Worm (Caenorhabditis elegans) whole organism, young adult: ENCODE data around the gene dsl-5.
A peak's percentile ranks its signal among the peaks of the same experiment; 100 is the strongest.

Experiments used
- B0261.1 ChIP-seq: sonication (generic microtip); optimal IDR thresholded peaks from 2 replicates; lab custom pipeline; 2016; ENCODE audit warnings: mild to moderate bottlenecking, missing genetic modification characterization, moderate library complexity, missing compliant biosample characterization
- B0336.3 ChIP-seq: fragments of 200-800 bp; sonication (Bioruptor generic); IDR thresholded peaks from 2 replicates; pipeline ENCODE4 v1.3.6; 2022; ENCODE audit warnings: missing genetic modification characterization, missing compliant biosample characterization
- F23B12.7 ChIP-seq: sonication (generic microtip); optimal IDR thresholded peaks from 2 replicates; lab custom pipeline; 2017; ENCODE audit warnings: missing genetic modification characterization, mild to moderate bottlenecking, missing compliant biosample characterization, antibody characterized with exemption, moderate library complexity; ENCODE audit not compliant: insufficient read depth
- F33H1.4 ChIP-seq: fragments of 200-800 bp; sonication (Bioruptor generic); IDR thresholded peaks from 2 replicates; pipeline ENCODE4 v1.3.6; 2022; ENCODE audit warnings: missing genetic modification reagents, missing genetic modification characterization, missing compliant biosample characterization
- F52B5.7 ChIP-seq: sonication (generic microtip); optimal IDR thresholded peaks from 2 replicates; lab custom pipeline; 2016; ENCODE audit warnings: mild to moderate bottlenecking, missing genetic modification characterization, missing compliant biosample characterization
- F57C9.4 ChIP-seq: sonication (generic microtip); optimal IDR thresholded peaks from 2 replicates; lab custom pipeline; 2017; ENCODE audit warnings: mild to moderate bottlenecking, missing genetic modification characterization, missing compliant biosample characterization
- K11D2.4 ChIP-seq: fragments of 200-800 bp; sonication (Bioruptor generic); IDR thresholded peaks from 2 replicates; pipeline ENCODE4 v1.3.6; 2022; ENCODE audit warnings: missing genetic modification reagents, missing genetic modification characterization, missing compliant biosample characterization
- T26A5.8 ChIP-seq: sonication (generic microtip); optimal IDR thresholded peaks from 2 replicates; lab custom pipeline; 2016; ENCODE audit warnings: missing genetic modification characterization, missing compliant biosample characterization
- Y53F4B.3 ChIP-seq: fragments of 200-800 bp; sonication (Bioruptor generic); IDR thresholded peaks from 2 replicates; pipeline ENCODE4 v1.3.6; 2022; ENCODE audit warnings: missing genetic modification reagents, missing genetic modification characterization, missing compliant biosample characterization
- Y79H2A.3 ChIP-seq: fragments of 200-800 bp; sonication (Bioruptor generic); conservative IDR thresholded peaks from 2 replicates; pipeline ENCODE4 v1.3.6; 2022; ENCODE audit warnings: missing genetic modification reagents, missing genetic modification characterization, missing compliant biosample characterization
- Y95B8A.8 ChIP-seq: fragments of 200-800 bp; sonication (Bioruptor generic); IDR thresholded peaks from 2 replicates; pipeline ENCODE4 v1.3.6; 2022; ENCODE audit warnings: missing genetic modification reagents, missing genetic modification characterization, missing compliant biosample characterization
- aptf-3 ChIP-seq: fragments of 200-800 bp; sonication (Bioruptor generic); IDR thresholded peaks from 2 replicates; pipeline ENCODE4 v1.3.6; 2022; ENCODE audit warnings: missing genetic modification characterization, missing compliant biosample characterization
- athp-1 ChIP-seq: sonication (generic microtip); optimal IDR thresholded peaks from 2 replicates; lab custom pipeline; 2017; ENCODE audit warnings: mild to moderate bottlenecking, missing genetic modification characterization, missing compliant biosample characterization
- attf-3 ChIP-seq: fragments of 200-800 bp; sonication (Bioruptor generic); conservative IDR thresholded peaks from 2 replicates; pipeline ENCODE4 v1.3.6; 2022; ENCODE audit warnings: missing genetic modification reagents, missing genetic modification characterization, missing compliant biosample characterization
- attf-6 ChIP-seq: fragments of 200-800 bp; sonication (Bioruptor generic); IDR thresholded peaks from 2 replicates; pipeline ENCODE4 v1.3.6; 2022; ENCODE audit warnings: missing genetic modification reagents, missing genetic modification characterization, missing compliant biosample characterization
- bed-1 ChIP-seq: fragments of 200-800 bp; sonication (Bioruptor generic); IDR thresholded peaks from 2 replicates; pipeline ENCODE4 v1.3.6; 2022; ENCODE audit warnings: missing genetic modification reagents, missing genetic modification characterization, missing compliant biosample characterization
- bed-2 ChIP-seq: fragments of 200-800 bp; sonication (Bioruptor generic); IDR thresholded peaks from 2 replicates; pipeline ENCODE4 v1.3.6; 2022; ENCODE audit warnings: missing genetic modification reagents, missing genetic modification characterization, missing compliant biosample characterization
- cebp-1 ChIP-seq, 2 experiments: fragments of 200-800 bp in 1 of 2; sonication (Bioruptor generic) in 1 of 2; sonication (generic microtip) in 1 of 2; IDR thresholded peaks in 1 of 2; optimal IDR thresholded peaks in 1 of 2; 2 replicates each; pipeline versions ENCODE4 v1.3.6 to Lab custom; 2017 to 2022; ENCODE audit warnings: missing compliant biosample characterization in 2 of 2, missing genetic modification characterization in 2 of 2, mild to moderate bottlenecking in 1 of 2, missing genetic modification reagents in 1 of 2, moderate library complexity in 1 of 2
- ceh-100 ChIP-seq: fragments of 200-800 bp; sonication (Bioruptor generic); IDR thresholded peaks from 2 replicates; pipeline ENCODE4 v1.3.6; 2022; ENCODE audit warnings: missing genetic modification reagents, missing genetic modification characterization, missing compliant biosample characterization
- ceh-27 ChIP-seq: fragments of 200-800 bp; sonication (Bioruptor generic); optimal IDR thresholded peaks from 2 replicates; lab custom pipeline; 2018; ENCODE audit warnings: mild to moderate bottlenecking, missing genetic modification characterization, moderate library complexity, missing compliant biosample characterization
- chd-7 ChIP-seq: sonication (generic microtip); optimal IDR thresholded peaks from 2 replicates; lab custom pipeline; 2016; ENCODE audit warnings: mild to moderate bottlenecking, missing genetic modification characterization, moderate library complexity, missing compliant biosample characterization
- egl-18 ChIP-seq: fragments of 200-800 bp; sonication (Bioruptor generic); IDR thresholded peaks from 2 replicates; pipeline ENCODE4 v1.3.6; 2022; ENCODE audit warnings: missing genetic modification reagents, missing genetic modification characterization, missing compliant biosample characterization
- egl-44 ChIP-seq: fragments of 200-800 bp; sonication (Bioruptor generic); IDR thresholded peaks from 2 replicates; pipeline ENCODE4 v1.3.6; 2022; ENCODE audit warnings: missing genetic modification reagents, missing genetic modification characterization, missing compliant biosample characterization
- fkh-3 ChIP-seq: sonication (generic microtip); optimal IDR thresholded peaks from 2 replicates; lab custom pipeline; 2016; ENCODE audit warnings: mild to moderate bottlenecking, missing genetic modification characterization, missing compliant biosample characterization
- him-1 ChIP-seq: sonication (generic microtip); optimal IDR thresholded peaks from 2 replicates; lab custom pipeline; 2016; ENCODE audit warnings: missing genotype, missing genetic modification reagents, missing genetic modification characterization, missing compliant biosample characterization
- hlh-26 ChIP-seq: fragments of 200-800 bp; sonication (Bioruptor generic); conservative IDR thresholded peaks from 2 replicates; pipeline ENCODE4 v1.3.6; 2022; ENCODE audit warnings: missing genetic modification reagents, missing genetic modification characterization, missing compliant biosample characterization
- hmg-20 ChIP-seq: fragments of 200-800 bp; sonication (Bioruptor generic); IDR thresholded peaks from 2 replicates; pipeline ENCODE4 v1.3.6; 2022; ENCODE audit warnings: missing genetic modification reagents, missing genetic modification characterization, missing compliant biosample characterization
- hsf-1 ChIP-seq: fragments of 200-800 bp; sonication (Bioruptor generic); IDR thresholded peaks from 2 replicates; pipeline ENCODE4 v1.3.6; 2022; ENCODE audit warnings: missing genetic modification reagents, missing genetic modification characterization, missing compliant biosample characterization
- lin-40 ChIP-seq: sonication (generic microtip); optimal IDR thresholded peaks from 2 replicates; lab custom pipeline; 2016; ENCODE audit warnings: missing genetic modification characterization, mild to moderate bottlenecking, missing compliant biosample characterization, missing genotype, missing genetic modification reagents
- lin-54 ChIP-seq: fragments of 200-800 bp; sonication (Bioruptor generic); optimal IDR thresholded peaks from 2 replicates; lab custom pipeline; 2018; ENCODE audit warnings: mild to moderate bottlenecking, missing genetic modification characterization, missing compliant biosample characterization
- lsl-1 ChIP-seq: fragments of 200-800 bp; sonication (Bioruptor generic); optimal IDR thresholded peaks from 2 replicates; lab custom pipeline; 2018; ENCODE audit warnings: mild to moderate bottlenecking, missing genetic modification characterization, moderate library complexity, missing compliant biosample characterization
- lsy-27 ChIP-seq: sonication (generic microtip); optimal IDR thresholded peaks from 2 replicates; lab custom pipeline; 2017; ENCODE audit warnings: missing genetic modification characterization, mild to moderate bottlenecking, missing compliant biosample characterization, antibody characterized with exemption, missing genotype, borderline replicate concordance; ENCODE audit not compliant: insufficient read depth
- madf-3 ChIP-seq: fragments of 200-800 bp; sonication (Bioruptor generic); IDR thresholded peaks from 2 replicates; pipeline ENCODE4 v1.3.6; 2022; ENCODE audit warnings: missing genetic modification reagents, missing genetic modification characterization, missing compliant biosample characterization
- mes-4 ChIP-seq: sonication (generic microtip); optimal IDR thresholded peaks from 2 replicates; lab custom pipeline; 2016; ENCODE audit warnings: missing genotype, missing genetic modification characterization, missing compliant biosample characterization
- nfya-1 ChIP-seq: sonication (generic microtip); optimal IDR thresholded peaks from 2 replicates; lab custom pipeline; 2017; ENCODE audit warnings: antibody characterized with exemption, missing compliant biosample characterization, missing genetic modification characterization, borderline replicate concordance; ENCODE audit not compliant: insufficient read depth
- nfya-2 ChIP-seq: fragments of 200-800 bp; sonication (Bioruptor generic); IDR thresholded peaks from 2 replicates; pipeline ENCODE4 v1.3.6; 2022; ENCODE audit warnings: missing genetic modification reagents, missing genetic modification characterization, missing compliant biosample characterization
- nfyb-1 ChIP-seq: fragments of 200-800 bp; sonication (Bioruptor generic); IDR thresholded peaks from 2 replicates; pipeline ENCODE4 v1.3.6; 2022; ENCODE audit warnings: missing genetic modification reagents, missing genetic modification characterization, missing compliant biosample characterization
- nhr-90 ChIP-seq: sonication (generic microtip); optimal IDR thresholded peaks from 2 replicates; lab custom pipeline; 2016; ENCODE audit warnings: missing genotype, mild to moderate bottlenecking, missing genetic modification characterization, missing compliant biosample characterization
- pha-4 ChIP-seq: fragments of 150-350 bp; sonication (generic microtip); optimal IDR thresholded peaks from 2 replicates; lab custom pipeline; 2014; ENCODE audit warnings: missing biosample characterization, missing genetic modification reagents, missing genetic modification characterization
- rec-8 ChIP-seq, 2 experiments: sonication (generic microtip); optimal IDR thresholded peaks; 2 replicates each; lab custom pipeline; 2016; ENCODE audit warnings: mild to moderate bottlenecking in 2 of 2, missing genetic modification characterization in 2 of 2, missing genetic modification reagents in 2 of 2, missing genotype in 2 of 2, missing biosample characterization in 1 of 2, missing compliant biosample characterization in 1 of 2, moderate library complexity in 1 of 2
- repo-1 ChIP-seq: sonication (generic microtip); optimal IDR thresholded peaks from 2 replicates; lab custom pipeline; 2017; ENCODE audit warnings: mild to moderate bottlenecking, missing genetic modification characterization, missing compliant biosample characterization
- sea-2 ChIP-seq: fragments of 200-800 bp; sonication (Bioruptor generic); IDR thresholded peaks from 2 replicates; pipeline ENCODE4 v1.3.6; 2022; ENCODE audit warnings: missing genetic modification characterization, missing compliant biosample characterization
- snpc-4 ChIP-seq, 5 experiments: fragments of 150-350 bp in 1 of 5; sonication (generic microtip) in 4 of 5; optimal IDR thresholded peaks; 2 replicates each; lab custom pipeline; 2014 to 2018; ENCODE audit warnings: missing genetic modification characterization in 5 of 5, missing biosample characterization in 3 of 5, antibody characterized with exemption in 2 of 5, mild to moderate bottlenecking in 2 of 5, missing compliant biosample characterization in 2 of 5, missing genotype in 2 of 5, moderate library complexity in 2 of 5, missing genetic modification reagents in 1 of 5
- somi-1 ChIP-seq: fragments of 200-800 bp; sonication (Bioruptor generic); optimal IDR thresholded peaks from 2 replicates; lab custom pipeline; 2018; ENCODE audit warnings: mild to moderate bottlenecking, missing genetic modification characterization, missing compliant biosample characterization
- ztf-22 ChIP-seq: fragments of 200-800 bp; sonication (Bioruptor generic); optimal IDR thresholded peaks from 2 replicates; lab custom pipeline; 2018; ENCODE audit warnings: mild to moderate bottlenecking, missing genetic modification characterization, moderate library complexity, missing compliant biosample characterization
- ztf-26 ChIP-seq: sonication (generic microtip); optimal IDR thresholded peaks from 2 replicates; lab custom pipeline; 2017; ENCODE audit warnings: missing genetic modification characterization, missing compliant biosample characterization
- ztf-3 ChIP-seq: fragments of 200-800 bp; sonication (Bioruptor generic); optimal IDR thresholded peaks from 2 replicates; lab custom pipeline; 2018; ENCODE audit warnings: mild to moderate bottlenecking, missing genetic modification characterization, missing compliant biosample characterization

The dsl-5 gene

ce11 chrIV:11603265-11603840 lies 17.5 kb downstream of the dsl-5 start (continued):
- TF ChIP-seq lin-54 = no peak
- no peak for TF ChIP-seq repo-1
- TF ChIP-seq lin-40 (tag; lab: Kevin White, UChicago) = no peak
- no peak for TF ChIP-seq lsy-27 (tag; lab: Kevin White, UChicago)
- TF ChIP-seq ztf-26 = no peak
- TF ChIP-seq somi-1 = no peak
- TF ChIP-seq madf-3 (GFP tag; lab: Robert Waterston, UW) = 0 out of 2 replicates have a peak, but pooled peaks have one; percentile 66
- no peak for TF ChIP-seq hsf-1
- no peak for TF ChIP-seq ztf-22 (GFP tag; lab: Kevin White, UChicago)
- TF ChIP-seq F52B5.7 = no peak
- no peak for TF ChIP-seq lsl-1 (GFP tag; lab: Kevin White, UChicago)
- TF ChIP-seq ztf-3 (GFP tag; lab: Kevin White, UChicago) = no peak
- TF ChIP-seq snpc-4 (GFP tag; optimal IDR thresholded peaks at IDR 0.05; lab: Kevin White, UChicago) = no peak
- TF ChIP-seq snpc-4 (tag; optimal IDR thresholded peaks at IDR 0.05; lab: Kevin White, UChicago) = peak in 1 of 4 experiments; percentile 49
- TF ChIP-seq hmg-20 (GFP tag; lab: Robert Waterston, UW) = no peak
- TF ChIP-seq Y79H2A.3 (GFP tag; lab: Robert Waterston, UW) = no peak
- no peak for TF ChIP-seq ceh-100 (GFP tag; lab: Robert Waterston, UW)
- TF ChIP-seq F23B12.7 (tag; lab: Kevin White, UChicago) = no peak
- TF ChIP-seq ceh-27 (GFP tag; lab: Kevin White, UChicago) = no peak
- TF ChIP-seq Y53F4B.3 = no peak
- TF ChIP-seq cebp-1 (GFP tag; IDR thresholded peaks at IDR 0.05; lab: Robert Waterston, UW) = no peak
- no peak for TF ChIP-seq cebp-1 (tag; optimal IDR thresholded peaks at IDR 0.05; lab: Kevin White, UChicago)
- TF ChIP-seq Y95B8A.8 (GFP tag; lab: Robert Waterston, UW) = no peak
- TF ChIP-seq B0261.1 (tag; lab: Kevin White, UChicago) = no peak
- TF ChIP-seq pha-4 (tag; lab: Kevin White, UChicago) = no peak
- TF ChIP-seq rec-8 (tag; optimal IDR thresholded peaks at IDR 0.05; lab: Kevin White, UChicago) = no peak
- TF ChIP-seq B0336.3 (GFP tag; lab: Robert Waterston, UW) = peak; percentile 58; the same call in 1 of the 2 replicates
- peak; percentile 30 for TF ChIP-seq him-1 (tag; lab: Kevin White, UChicago)
- no peak for TF ChIP-seq K11D2.4 (GFP tag; lab: Robert Waterston, UW)
- peak; percentile 63; the same call in 1 of the 2 replicates for TF ChIP-seq attf-6
- TF ChIP-seq athp-1 (tag; lab: Kevin White, UChicago) = no peak
- TF ChIP-seq T26A5.8 (tag; lab: Kevin White, UChicago) = no peak
- peak; percentile 37 for TF ChIP-seq F33H1.4
- no peak for TF ChIP-seq fkh-3 (tag; lab: Kevin White, UChicago)
- TF ChIP-seq nfya-1 (tag; lab: Kevin White, UChicago) = no peak
- no peak for TF ChIP-seq sea-2 (GFP tag; lab: Robert Waterston, UW)
- no peak for TF ChIP-seq bed-1
- no peak for TF ChIP-seq egl-18 (GFP tag; lab: Robert Waterston, UW)
- no peak for TF ChIP-seq attf-3
- no peak for TF ChIP-seq mes-4 (tag; lab: Kevin White, UChicago)
- TF ChIP-seq F57C9.4 (tag; lab: Kevin White, UChicago) = no peak
- TF ChIP-seq chd-7 (tag; lab: Kevin White, UChicago) = no peak
- no peak for TF ChIP-seq aptf-3
- no peak for TF ChIP-seq egl-44 (GFP tag; lab: Robert Waterston, UW)
- TF ChIP-seq bed-2 (GFP tag; lab: Robert Waterston, UW) = no peak
- TF ChIP-seq hlh-26 = no peak
- no peak for TF ChIP-seq nhr-90 (tag; lab: Kevin White, UChicago)
- TF ChIP-seq nfya-2 (GFP tag; lab: Robert Waterston, UW) = no peak
- TF ChIP-seq nfyb-1 = no peak
